Worm (Caenorhabditis elegans) whole organism, L2 larva: ENCODE measurements around the gene misc-1.

Experiments
- C34F6.9 ChIP-seq: fragments of 150-350 bp; optimal IDR thresholded peaks from 2 replicates; lab custom pipeline; 2014; ENCODE audit warnings: missing biosample characterization, missing genetic modification characterization
- ZK546.5 ChIP-seq: sonication (generic microtip); optimal IDR thresholded peaks from 2 replicates; lab custom pipeline; 2017; ENCODE audit warnings: missing biosample characterization, missing genetic modification characterization
- blmp-1 ChIP-seq: sonication (generic microtip); optimal IDR thresholded peaks from 2 replicates; lab custom pipeline; 2017; ENCODE audit warnings: missing genetic modification characterization, mild to moderate bottlenecking, missing compliant biosample characterization, antibody characterized with exemption, moderate library complexity; ENCODE audit not compliant: insufficient read depth
- ceh-16 ChIP-seq: fragments of 150-350 bp; optimal IDR thresholded peaks from 2 replicates; lab custom pipeline; 2014; ENCODE audit warnings: missing biosample characterization, missing genetic modification characterization
- crh-2 ChIP-seq: sonication (generic microtip); optimal IDR thresholded peaks from 2 replicates; lab custom pipeline; 2017; ENCODE audit warnings: missing biosample characterization, missing genetic modification characterization
- elt-3 ChIP-seq: sonication (generic microtip); optimal IDR thresholded peaks from 2 replicates; lab custom pipeline; 2017; ENCODE audit warnings: missing biosample characterization, missing genetic modification characterization
- fos-1 ChIP-seq: fragments of 150-350 bp; optimal IDR thresholded peaks from 2 replicates; lab custom pipeline; 2014; ENCODE audit warnings: missing biosample characterization, missing genetic modification characterization
- lin-11 ChIP-seq: fragments of 150-350 bp; sonication (generic microtip); optimal IDR thresholded peaks from 2 replicates; lab custom pipeline; 2014; ENCODE audit warnings: missing biosample characterization, missing genetic modification characterization, inconsistent platforms, mixed read lengths
- mbf-1 ChIP-seq: sonication (generic microtip); optimal IDR thresholded peaks from 2 replicates; lab custom pipeline; 2017; ENCODE audit warnings: missing biosample characterization, missing genetic modification characterization
- nhr-10 ChIP-seq: sonication (generic microtip); optimal IDR thresholded peaks from 2 replicates; lab custom pipeline; 2017; ENCODE audit warnings: missing biosample characterization, missing genetic modification characterization
- nhr-129 ChIP-seq: fragments of 150-350 bp; optimal IDR thresholded peaks from 2 replicates; lab custom pipeline; 2014; ENCODE audit warnings: missing biosample characterization, missing genetic modification characterization
- nhr-21 ChIP-seq: fragments of 150-350 bp; optimal IDR thresholded peaks from 2 replicates; lab custom pipeline; 2014; ENCODE audit warnings: missing biosample characterization, missing genetic modification characterization
- nhr-23 ChIP-seq: fragments of 150-350 bp; optimal IDR thresholded peaks from 2 replicates; lab custom pipeline; 2014; ENCODE audit warnings: missing biosample characterization, missing genetic modification reagents, missing genetic modification characterization
- nhr-237 ChIP-seq: fragments of 150-350 bp; optimal IDR thresholded peaks from 2 replicates; lab custom pipeline; 2014; ENCODE audit warnings: missing biosample characterization, missing genetic modification characterization
- nhr-6 ChIP-seq: fragments of 150-350 bp; optimal IDR thresholded peaks from 2 replicates; lab custom pipeline; 2014; ENCODE audit warnings: missing biosample characterization, missing genetic modification characterization
- skn-1 ChIP-seq: sonication (generic microtip); optimal IDR thresholded peaks from 2 replicates; lab custom pipeline; 2017; ENCODE audit warnings: missing biosample characterization, missing genetic modification characterization
- sma-9 ChIP-seq, 2 experiments: fragments of 150-350 bp in 1 of 2; sonication (generic microtip) in 1 of 2; optimal IDR thresholded peaks; 2 replicates each; lab custom pipeline; 2014 to 2016; ENCODE audit warnings: missing genetic modification characterization in 2 of 2, mild to moderate bottlenecking in 1 of 2, missing biosample characterization in 1 of 2, missing compliant biosample characterization in 1 of 2, missing genetic modification reagents in 1 of 2, moderate library complexity in 1 of 2
- zag-1 ChIP-seq: fragments of 150-350 bp; optimal IDR thresholded peaks from 2 replicates; lab custom pipeline; 2014; ENCODE audit warnings: missing biosample characterization, missing genetic modification characterization
- ztf-1 ChIP-seq: fragments of 200-800 bp; sonication (Bioruptor generic); conservative IDR thresholded peaks from 2 replicates; pipeline ENCODE4 v1.3.6; 2022; ENCODE audit warnings: missing genetic modification characterization, missing compliant biosample characterization
- ztf-11 ChIP-seq: sonication (generic microtip); optimal IDR thresholded peaks from 2 replicates; lab custom pipeline; 2017; ENCODE audit warnings: missing biosample characterization, missing genetic modification characterization
- ztf-4 ChIP-seq: fragments of 150-350 bp; optimal IDR thresholded peaks from 2 replicates; lab custom pipeline; 2014; ENCODE audit warnings: missing biosample characterization, missing genetic modification characterization

misc-1 gene

DNA sequence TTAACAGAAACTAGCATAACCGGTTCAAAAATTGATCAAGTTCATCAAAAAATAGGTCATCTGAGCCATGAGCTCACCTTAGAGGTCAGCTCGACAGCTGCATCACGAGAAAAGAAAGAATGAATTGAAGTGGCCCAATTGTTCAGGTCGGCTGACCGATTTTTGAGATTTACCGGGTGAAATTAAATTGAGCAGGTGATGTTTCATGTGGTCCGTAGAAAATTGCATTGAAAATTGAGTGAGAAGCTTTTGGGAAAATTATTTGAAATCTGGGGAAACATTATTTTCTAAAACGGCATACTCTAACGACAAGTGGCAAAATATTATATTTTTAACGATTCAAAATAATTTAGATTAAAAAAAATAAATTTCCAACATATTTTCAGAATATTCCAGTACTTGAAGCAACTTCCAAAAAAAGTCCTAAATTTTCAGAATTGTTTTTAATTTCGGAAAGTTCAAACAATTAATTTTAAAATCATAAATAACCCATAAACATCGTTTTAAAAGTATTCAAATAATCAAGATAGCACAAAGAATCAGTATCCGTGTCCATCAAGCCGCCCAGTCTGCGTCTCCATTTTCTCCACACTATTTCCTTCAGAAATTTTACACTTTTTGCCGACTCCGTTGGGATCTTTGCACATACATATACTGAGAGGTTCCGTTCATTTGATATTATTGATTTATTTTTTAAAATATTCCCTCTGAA lies 39.4 kb downstream of the misc-1 start, which contains the start of gene sgcb-1:
Gene sgcb-1, plus strand, starts transcription at position 662 of the 712 bp plus-strand sequence.
- TF ChIP-seq nhr-129 (peak; percentile 34), sma-9 (GFP tag; optimal IDR thresholded peaks at IDR 0.05; lab: Kevin White, UChicago) (no peak), sma-9 (tag; optimal IDR thresholded peaks at IDR 0.05; lab: Kevin White, UChicago) (no peak)

DNA sequence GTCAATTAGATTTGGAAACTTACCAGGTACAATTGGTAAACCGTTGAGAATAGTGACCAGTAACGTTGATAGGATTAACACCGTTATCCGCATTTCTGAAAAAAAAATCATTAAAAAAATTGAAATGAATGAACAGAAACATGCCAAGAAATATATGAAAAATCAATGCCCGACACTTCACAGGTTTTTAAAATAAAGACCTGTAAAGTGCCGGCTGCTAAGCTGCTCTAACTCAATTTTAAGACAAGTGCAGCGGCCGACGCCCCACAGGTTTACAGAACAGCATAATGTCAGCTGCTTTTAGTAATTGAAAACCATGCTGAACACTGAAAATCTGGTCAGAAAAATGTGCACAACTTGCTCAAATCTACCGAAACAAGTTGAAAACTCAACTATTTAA lies 46.0 kb downstream of the misc-1 start, which contains the start of gene cbn-1:
Gene cbn-1, minus strand, starts transcription at position 101 of the 400 bp plus-strand sequence.
- TF ChIP-seq nhr-21 (tag; lab: Kevin White, UChicago), result no peak
- no peak for TF ChIP-seq blmp-1 (tag; lab: Kevin White, UChicago)
- TF ChIP-seq zag-1 (tag; lab: Kevin White, UChicago), result no peak
- no peak for TF ChIP-seq ztf-11 (tag; lab: Kevin White, UChicago)
- TF ChIP-seq ceh-16 (tag; lab: Kevin White, UChicago), result no peak
- TF ChIP-seq C34F6.9 (tag; lab: Kevin White, UChicago), result no peak
- TF ChIP-seq nhr-237 (tag; lab: Kevin White, UChicago), result no peak
- TF ChIP-seq skn-1, result no peak
- TF ChIP-seq ztf-1 (GFP tag; lab: Robert Waterston, UW), result no peak
- TF ChIP-seq crh-2 (tag; lab: Kevin White, UChicago), result no peak
- no peak for TF ChIP-seq elt-3

DNA sequence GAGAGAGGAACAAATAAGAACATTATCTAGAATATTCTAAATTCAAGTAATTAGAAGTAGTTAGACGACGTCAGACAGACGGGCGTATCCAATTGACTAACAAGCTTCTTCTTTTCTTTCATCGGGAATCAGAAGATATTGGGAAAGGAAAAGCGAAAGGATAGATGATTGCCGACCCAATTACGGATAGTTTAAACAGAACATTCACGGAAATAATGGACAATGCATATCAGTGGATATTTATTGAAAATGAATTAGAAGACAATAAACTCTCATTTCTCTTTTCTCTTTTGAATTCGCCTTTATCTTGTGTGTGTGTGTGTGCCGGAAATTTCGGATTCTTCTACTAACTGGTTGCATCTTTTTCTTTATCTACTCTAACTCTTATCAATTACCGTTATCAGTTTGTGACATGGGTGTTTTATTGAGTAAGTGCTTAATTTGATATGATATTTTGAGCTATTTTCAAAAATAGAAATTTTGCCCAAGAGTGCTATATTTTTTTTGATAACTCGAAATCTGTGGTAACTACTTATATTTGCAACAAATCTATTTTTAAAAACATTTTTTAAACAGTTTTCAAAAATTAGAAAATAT lies 47.5 kb downstream of the misc-1 start:
- no peak for TF ChIP-seq mbf-1 (tag; lab: Kevin White, UChicago)
- no peak for TF ChIP-seq ztf-4
- TF ChIP-seq ZK546.5 (tag; lab: Kevin White, UChicago), result no peak
- no peak for TF ChIP-seq lin-11 (tag; lab: Kevin White, UChicago)
- TF ChIP-seq fos-1 (tag; lab: Kevin White, UChicago), result peak; percentile 18
- no peak for TF ChIP-seq nhr-6 (tag; lab: Kevin White, UChicago)
- TF ChIP-seq, all 48 proteins: peak for 1

DNA sequence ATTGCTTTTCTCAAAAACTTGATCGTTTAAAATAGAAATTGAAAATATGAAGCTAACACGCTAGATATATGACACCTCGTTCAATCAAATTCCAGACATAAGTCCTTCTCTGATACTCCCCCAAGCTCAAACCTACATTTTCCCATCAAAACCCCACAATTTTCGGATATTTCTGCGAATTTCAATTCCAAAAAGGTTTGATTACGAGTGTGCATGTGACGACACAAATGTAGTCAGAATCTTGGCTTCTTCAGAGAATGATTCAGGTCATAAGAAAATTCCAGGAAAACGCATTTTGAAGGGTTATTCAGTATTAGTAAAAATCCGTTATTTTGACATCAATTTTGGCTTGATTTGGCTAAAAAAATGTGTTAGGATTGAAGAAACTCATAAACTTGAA lies 48.4 kb downstream of the misc-1 start:
- TF ChIP-seq nhr-10 (no peak), nhr-21 (tag; lab: Kevin White, UChicago) (peak; percentile 23)

DNA sequence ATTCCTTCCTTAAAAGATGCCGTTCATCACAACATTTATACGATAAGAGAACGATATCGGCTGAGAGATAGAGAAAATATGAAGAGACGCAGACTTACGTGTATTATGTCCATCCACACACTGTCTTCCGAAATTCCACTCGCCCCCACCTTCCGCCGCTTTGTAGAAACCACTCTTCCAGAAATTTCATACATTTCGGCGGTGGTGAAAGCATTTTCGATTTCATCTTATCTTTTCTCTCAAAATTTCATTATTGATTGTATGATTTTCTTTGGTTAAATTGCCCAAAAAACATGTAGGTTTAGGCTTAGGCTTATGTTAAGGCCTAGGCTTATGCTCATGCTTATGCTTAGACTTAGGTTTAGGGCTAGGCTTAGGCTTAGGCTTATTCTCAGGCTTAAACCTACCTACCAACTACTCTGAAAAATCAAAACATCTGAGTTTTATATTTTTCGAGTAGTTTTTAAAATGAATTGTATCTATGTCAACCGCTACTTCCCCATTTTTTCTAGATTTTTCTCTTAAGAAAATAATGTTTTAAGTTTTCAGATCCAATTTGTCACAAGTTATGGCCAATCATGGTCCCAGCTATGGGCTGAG lies 50.9 kb downstream of the misc-1 start, which contains the start of gene cpn-2:
Gene cpn-2, plus strand, starts transcription at position 550 of the 600 bp plus-strand sequence.
- TF ChIP-seq nhr-23 (tag; lab: Kevin White, UChicago), result no peak
- TF ChIP-seq ztf-11 (tag; lab: Kevin White, UChicago), result no peak
- TF ChIP-seq, all 48 proteins: peak for 0
